Worm (Caenorhabditis elegans): ENCODE measurements around the gene gmps-1.

The gmps-1 gene

DNA sequence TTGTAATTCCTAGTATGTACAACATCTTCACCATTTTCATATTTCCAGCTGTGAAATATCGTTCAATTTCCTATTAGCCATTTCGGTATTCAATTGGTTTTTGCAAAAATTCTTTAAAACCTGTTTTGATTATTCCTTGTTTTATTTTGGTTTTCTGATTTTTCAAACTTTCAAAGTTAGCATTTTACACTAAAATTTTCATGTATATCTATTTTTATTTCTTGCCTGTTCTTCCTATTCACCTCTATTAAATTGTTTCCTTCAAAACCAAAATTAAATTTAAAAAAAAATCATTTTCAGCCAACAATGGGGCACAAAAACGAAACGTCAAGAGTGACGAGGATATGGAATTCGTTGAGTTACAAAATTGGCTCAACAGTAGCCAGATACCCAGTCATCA lies 20.5 kb upstream of the gmps-1 start, which contains the start of gene ptr-8:
Gene ptr-8 (plus strand): TSS at position 301 of the 400 bp plus-strand sequence.
- TF ChIP-seq F10E7.11 (tag; optimal IDR thresholded peaks at IDR 0.05): no peak

DNA sequence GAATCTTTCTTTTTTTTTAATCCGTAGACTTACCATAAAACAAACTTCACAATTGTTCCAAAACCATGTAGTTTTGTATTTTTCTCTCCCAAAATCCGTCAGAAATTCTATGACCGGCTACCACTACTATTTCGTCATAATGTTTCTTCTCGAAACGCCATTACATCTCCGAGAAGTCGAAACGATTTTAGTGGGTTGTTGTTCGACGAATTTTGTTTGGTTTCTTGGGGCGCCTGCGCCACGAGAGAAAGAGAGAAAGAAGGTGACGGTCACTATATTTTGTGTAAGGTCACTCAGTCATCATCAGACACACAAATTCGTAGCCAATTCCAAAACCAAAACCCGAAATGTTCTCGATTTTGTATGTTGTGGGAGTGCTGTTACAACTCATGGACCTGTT lies 18.6 kb upstream of the gmps-1 start:
- TF ChIP-seq cebp-1 (GFP tag; IDR thresholded peaks at IDR 0.05) (0 out of 2 replicates have a peak, but pooled peaks have one; percentile 20), cebp-1 (tag; optimal IDR thresholded peaks at IDR 0.05) (peak; percentile 70), aptf-3 (GFP tag; IDR thresholded peaks at IDR 0.05) (no peak)

DNA sequence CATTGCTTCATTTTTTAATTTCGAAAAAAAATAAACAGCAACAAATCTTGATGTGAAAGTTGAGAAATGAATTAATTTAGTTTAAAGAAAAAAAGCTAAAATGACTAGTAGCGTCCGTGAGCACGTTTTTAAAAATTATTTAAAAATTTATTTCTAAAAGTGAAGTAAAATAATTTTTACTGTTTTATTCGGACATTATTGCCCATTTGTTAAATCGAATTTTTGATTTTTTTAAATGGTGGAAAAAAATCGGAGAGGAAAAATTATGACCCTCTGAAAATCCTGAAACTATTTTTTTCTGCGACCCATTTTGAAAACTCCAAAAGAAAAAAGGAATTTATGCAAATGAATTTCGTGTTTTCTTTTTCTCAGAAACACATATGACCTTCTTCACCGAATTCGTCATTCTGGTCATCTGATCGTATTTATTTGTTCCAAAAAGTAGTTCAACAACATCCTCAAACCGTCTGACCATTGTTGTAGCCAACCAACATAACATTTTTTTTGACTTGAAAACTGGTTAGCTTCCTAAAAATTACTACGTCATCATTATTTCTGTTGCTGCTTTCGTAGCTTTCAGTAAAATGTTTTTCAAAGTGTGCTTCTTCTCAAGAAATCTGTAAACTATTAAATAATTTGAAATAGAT lies 17.5 kb upstream of the gmps-1 start, which contains the start of gene F44F4.3:
Gene F44F4.3 (minus strand): TSS at position 51 of the 647 bp plus-strand sequence.
- no peak for TF ChIP-seq ceh-27 (GFP tag; optimal IDR thresholded peaks at IDR 0.05)
- no peak for TF ChIP-seq egl-18 (GFP tag; IDR thresholded peaks at IDR 0.05)
- no peak for TF ChIP-seq F22D6.2 (tag; optimal IDR thresholded peaks at IDR 0.05)
- no peak for TF ChIP-seq bed-2 (GFP tag; IDR thresholded peaks at IDR 0.05)
- no peak for TF ChIP-seq egrh-3 (GFP tag; IDR thresholded peaks at IDR 0.05)
- no peak for TF ChIP-seq atf-7 (tag; optimal IDR thresholded peaks at IDR 0.05)
- no peak for TF ChIP-seq Y95B8A.8 (GFP tag; IDR thresholded peaks at IDR 0.05)
- no peak for TF ChIP-seq lir-1 (GFP tag; conservative IDR thresholded peaks at IDR 0.05)

DNA sequence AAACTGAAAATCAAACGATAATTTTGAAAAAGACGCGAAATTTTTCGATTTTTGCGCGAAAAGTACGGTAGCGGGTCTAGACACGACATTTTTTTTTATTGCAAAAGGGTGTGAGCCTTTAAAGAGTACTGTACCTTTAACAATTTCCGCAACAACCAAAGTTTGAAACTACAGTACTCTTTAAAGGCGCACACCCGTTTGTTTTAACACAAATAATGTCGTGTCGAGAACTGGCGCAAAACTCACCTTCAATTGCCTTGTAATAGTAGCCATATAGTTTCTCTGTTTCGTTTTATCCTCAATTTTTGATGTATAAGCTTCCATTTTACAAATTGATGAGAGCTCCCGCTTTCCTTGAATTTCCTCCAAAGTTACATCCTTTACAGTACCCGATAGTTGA lies 16.7 kb upstream of the gmps-1 start:
- TF ChIP-seq madf-6 (GFP tag; IDR thresholded peaks at IDR 0.05) (0 out of 2 replicates have a peak, but pooled peaks have one; percentile 12), B0336.3 (GFP tag; IDR thresholded peaks at IDR 0.05) (no peak), egl-44 (GFP tag; IDR thresholded peaks at IDR 0.05) (no peak), lsl-1 (GFP tag; optimal IDR thresholded peaks at IDR 0.05) (peak; percentile 41)

DNA sequence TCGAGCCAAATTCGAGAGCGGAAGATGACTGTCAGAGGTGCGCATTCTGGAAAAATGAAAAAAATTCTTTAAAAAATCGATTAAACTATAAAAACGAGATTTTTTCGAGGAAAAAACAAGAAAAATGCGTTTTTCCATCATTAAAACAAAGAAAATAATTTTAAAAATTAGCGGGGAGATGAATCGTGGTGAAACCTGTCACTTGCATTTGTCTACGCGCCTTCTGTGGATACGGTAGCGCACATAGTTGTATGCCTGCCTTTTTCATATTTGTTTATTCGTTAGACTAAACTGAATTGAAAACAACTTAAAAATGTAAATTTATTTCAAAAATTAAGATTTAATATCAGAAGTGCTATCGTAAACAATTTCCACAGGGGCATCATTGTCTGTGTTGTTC lies 15.9 kb upstream of the gmps-1 start, which contains the start of gene egg-3:
Gene egg-3 (minus strand): TSS at position 46 of the 400 bp plus-strand sequence.
- TF ChIP-seq F33H1.4 (GFP tag; IDR thresholded peaks at IDR 0.05): peak; percentile 92
- peak; percentile 22 for TF ChIP-seq tbp1 (GFP tag; optimal IDR thresholded peaks at IDR 0.05)
- no peak for TF ChIP-seq snpc-4 (GFP tag; optimal IDR thresholded peaks at IDR 0.05)
- TF ChIP-seq snpc-4 (tag; optimal IDR thresholded peaks at IDR 0.05): no peak
- TF ChIP-seq ceh-100 (GFP tag; IDR thresholded peaks at IDR 0.05): no peak
- no peak for TF ChIP-seq attf-3 (GFP tag; conservative IDR thresholded peaks at IDR 0.05)
- peak; percentile 18; the same call in 1 of the 2 replicates for TF ChIP-seq hmg-1.2 (GFP tag; IDR thresholded peaks at IDR 0.05)
- TF ChIP-seq F23B12.7 (tag; optimal IDR thresholded peaks at IDR 0.05; ENCODE audit: insufficient read depth): no peak
- no peak for TF ChIP-seq Y56A3A.18 (GFP tag; IDR thresholded peaks at IDR 0.05)
- TF ChIP-seq F52B5.7 (tag; optimal IDR thresholded peaks at IDR 0.05): no peak
- TF ChIP-seq nhr-27 (tag; optimal IDR thresholded peaks at IDR 0.05): no peak
- TF ChIP-seq ztf-18 (tag; optimal IDR thresholded peaks at IDR 0.05): no peak
- TF ChIP-seq let-607 (tag; optimal IDR thresholded peaks at IDR 0.05): no peak
- TF ChIP-seq madf-6 (GFP tag; IDR thresholded peaks at IDR 0.05): peak; percentile 98
- no peak for TF ChIP-seq Y67H2A.10 (GFP tag; conservative IDR thresholded peaks at IDR 0.05)
- no peak for TF ChIP-seq K11D2.4 (GFP tag; IDR thresholded peaks at IDR 0.05)
- no peak for TF ChIP-seq sea-2 (GFP tag; IDR thresholded peaks at IDR 0.05)
- no peak for TF ChIP-seq F55B11.4 (tag; optimal IDR thresholded peaks at IDR 0.05; ENCODE audit: borderline replicate concordance, insufficient read depth)
- TF ChIP-seq nhr-80 (tag; optimal IDR thresholded peaks at IDR 0.05): no peak
- TF ChIP-seq gei-17 (GFP tag; optimal IDR thresholded peaks at IDR 0.05): no peak
- no peak for TF ChIP-seq B0019.2 (GFP tag; conservative IDR thresholded peaks at IDR 0.05)
- peak in 1 of 3 experiments; percentile 52 for TF ChIP-seq lin-35 (GFP tag; optimal IDR thresholded peaks at IDR 0.05)
- no peak for TF ChIP-seq C06A6.2 (GFP tag; conservative IDR thresholded peaks at IDR 0.05)
- TF ChIP-seq ama-1 (optimal IDR thresholded peaks at IDR 0.05): no peak
- TF ChIP-seq ama-1 (GFP tag; optimal IDR thresholded peaks at IDR 0.05): no peak
- TF ChIP-seq aptf-2 (GFP tag; conservative IDR thresholded peaks at IDR 0.05): no peak
- TF ChIP-seq xnd-1 (tag; optimal IDR thresholded peaks at IDR 0.05): peak; percentile 90
